Worm (Caenorhabditis elegans) whole organism, early embryonic: ENCODE measurements around the gene C26E1.2.

Experiments
- B0310.2 ChIP-seq: sonication (generic microtip); optimal IDR thresholded peaks from 2 replicates; lab custom pipeline; 2016; ENCODE audit warnings: mild to moderate bottlenecking, missing genetic modification characterization, missing compliant biosample characterization
- F13C5.2 ChIP-seq: sonication (generic microtip); optimal IDR thresholded peaks from 2 replicates; lab custom pipeline; 2017; ENCODE audit warnings: mild to moderate bottlenecking, missing genetic modification characterization, inconsistent platforms, missing compliant biosample characterization
- ama-1 ChIP-seq: fragments of 150-350 bp; optimal IDR thresholded peaks from 2 replicates; lab custom pipeline; 2014
- ceh-13 ChIP-seq: fragments of 200-800 bp; sonication (Bioruptor generic); optimal IDR thresholded peaks from 2 replicates; lab custom pipeline; 2018; ENCODE audit warnings: mild to moderate bottlenecking, missing genetic modification characterization, missing compliant biosample characterization
- ets-7 ChIP-seq: sonication (generic microtip); optimal IDR thresholded peaks from 2 replicates; lab custom pipeline; 2016; ENCODE audit warnings: missing genotype, missing genetic modification characterization, missing compliant biosample characterization
- flt-1 ChIP-seq: fragments of 200-800 bp; sonication (Bioruptor generic); IDR thresholded peaks from 2 replicates; pipeline ENCODE4 v1.3.6; 2022; ENCODE audit warnings: missing genetic modification characterization, missing compliant biosample characterization
- hmg-4 ChIP-seq: fragments of 200-800 bp; sonication (Bioruptor generic); optimal IDR thresholded peaks from 2 replicates; lab custom pipeline; 2018; ENCODE audit warnings: mild to moderate bottlenecking, missing genetic modification characterization, missing compliant biosample characterization
- hnd-1 ChIP-seq: sonication (generic microtip); optimal IDR thresholded peaks from 2 replicates; lab custom pipeline; 2016; ENCODE audit warnings: missing genetic modification characterization, missing compliant biosample characterization
- pes-1 ChIP-seq: fragments of 200-800 bp; sonication (Bioruptor generic); IDR thresholded peaks from 2 replicates; pipeline ENCODE4 v1.3.6; 2022; ENCODE audit warnings: missing genetic modification reagents, missing genetic modification characterization, missing compliant biosample characterization
- scrt-1 ChIP-seq: fragments of 200-800 bp; sonication (Bioruptor generic); IDR thresholded peaks from 2 replicates; pipeline ENCODE4 v1.3.6; 2022; ENCODE audit warnings: missing genetic modification characterization, missing compliant biosample characterization
- sea-1 ChIP-seq: fragments of 200-800 bp; sonication (Bioruptor generic); conservative IDR thresholded peaks from 2 replicates; pipeline ENCODE4 v1.3.6; 2022; ENCODE audit warnings: missing genetic modification characterization, missing compliant biosample characterization
- tbx-11 ChIP-seq: fragments of 200-800 bp; sonication (Bioruptor generic); IDR thresholded peaks from 2 replicates; pipeline ENCODE4 v1.3.6; 2022; ENCODE audit warnings: missing genetic modification characterization, missing compliant biosample characterization
- tbx-37 ChIP-seq: fragments of 200-800 bp; sonication (Bioruptor generic); conservative IDR thresholded peaks from 2 replicates; pipeline ENCODE4 v1.3.6; 2022; ENCODE audit warnings: missing genetic modification reagents, missing genetic modification characterization, missing compliant biosample characterization
- tra-4 ChIP-seq: sonication (generic microtip); optimal IDR thresholded peaks from 2 replicates; lab custom pipeline; 2017; ENCODE audit warnings: missing genetic modification characterization, missing compliant biosample characterization

DNA sequence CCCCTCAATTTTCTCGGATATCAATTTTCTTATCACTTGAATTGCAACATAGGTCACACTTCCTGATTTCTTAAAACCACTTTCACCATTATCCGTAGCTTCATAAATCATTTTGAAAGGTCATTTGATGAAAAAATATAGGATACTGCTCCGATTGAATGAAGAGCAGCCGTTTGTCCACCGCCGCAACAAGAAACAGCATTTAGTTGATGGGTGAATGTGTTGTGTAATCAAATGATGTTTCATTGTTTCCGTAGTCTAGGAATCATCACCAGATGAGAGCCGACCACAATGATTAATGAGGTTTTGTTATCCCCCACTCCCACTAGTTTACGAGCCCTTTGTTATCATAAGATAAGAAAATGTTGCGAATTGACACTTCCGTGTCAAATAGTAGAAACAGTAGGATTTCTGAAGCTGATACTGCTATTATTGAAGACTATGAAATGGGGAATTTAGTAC, 41.0 kb downstream of the C26E1.2 start, which contains the start of gene twk-43:
- no peak for TF ChIP-seq ama-1 (lab: Kevin White, UChicago)
- no peak for TF ChIP-seq tbx-11
- no peak for TF ChIP-seq sea-1 (GFP tag; lab: Robert Waterston, UW)
- no peak for TF ChIP-seq ets-7
- no peak for TF ChIP-seq F13C5.2 (tag; lab: Kevin White, UChicago)
- no peak for TF ChIP-seq hnd-1
- no peak for TF ChIP-seq B0310.2 (tag; lab: Kevin White, UChicago)
- no peak for TF ChIP-seq scrt-1 (GFP tag; lab: Robert Waterston, UW)
- TF ChIP-seq ceh-13 (GFP tag; lab: Kevin White, UChicago), result no peak
- TF ChIP-seq hmg-4 (GFP tag; lab: Kevin White, UChicago), result no peak
- no peak for TF ChIP-seq pes-1 (GFP tag; lab: Robert Waterston, UW)
- TF ChIP-seq tbx-37 (GFP tag; lab: Robert Waterston, UW), result no peak
- no peak for TF ChIP-seq tra-4 (tag; lab: Kevin White, UChicago)
- no peak for TF ChIP-seq flt-1 (GFP tag; lab: Robert Waterston, UW)
